Fruit fly (Drosophila melanogaster) whole organism, embryonic: ENCODE results near the gene mRpL40.

Experiments used
- Atf-2 ChIP-seq: fragments of 200-800 bp; sonication (Bioruptor generic); optimal IDR thresholded peaks from 2 replicates; lab custom pipeline; 2016; ENCODE audit warnings: missing biosample characterization, missing genetic modification characterization
- CG11504 ChIP-seq: fragments of 200-800 bp; sonication (Bioruptor generic); optimal IDR thresholded peaks from 3 replicates; lab custom pipeline; 2019; ENCODE audit warnings: missing biosample characterization, mild to moderate bottlenecking, missing genetic modification characterization, moderate library complexity
- CG12071 ChIP-seq: fragments of 200-800 bp; sonication (Bioruptor generic); optimal IDR thresholded peaks from 3 replicates; lab custom pipeline; 2018; ENCODE audit warnings: missing biosample characterization, mild to moderate bottlenecking, missing genetic modification characterization
- CG15479 ChIP-seq: fragments of 200-800 bp; sonication (Bioruptor generic); optimal IDR thresholded peaks from 3 replicates; lab custom pipeline; 2019; ENCODE audit warnings: missing biosample characterization, mild to moderate bottlenecking, missing genetic modification characterization, moderate library complexity
- CG15601 ChIP-seq: fragments of 200-800 bp; sonication (Bioruptor generic); optimal IDR thresholded peaks from 3 replicates; lab custom pipeline; 2019; ENCODE audit warnings: missing biosample characterization, mild to moderate bottlenecking, missing genetic modification characterization, moderate library complexity
- CG1647 ChIP-seq: fragments of 200-800 bp; sonication (Bioruptor generic); optimal IDR thresholded peaks from 3 replicates; lab custom pipeline; 2016; ENCODE audit warnings: missing biosample characterization, missing genetic modification characterization
- CG17912 ChIP-seq: fragments of 200-800 bp; sonication (Bioruptor generic); optimal IDR thresholded peaks from 2 replicates; lab custom pipeline; 2018; ENCODE audit warnings: missing biosample characterization, mild to moderate bottlenecking, missing genetic modification characterization
- CG3838 ChIP-seq: fragments of 200-800 bp; sonication (Bioruptor generic); optimal IDR thresholded peaks from 3 replicates; lab custom pipeline; 2016; ENCODE audit warnings: missing biosample characterization, missing genetic modification characterization
- CG4282 ChIP-seq: fragments of 200-800 bp; sonication (Bioruptor generic); optimal IDR thresholded peaks from 2 replicates; lab custom pipeline; 2016; ENCODE audit warnings: missing biosample characterization, missing genetic modification characterization
- CG6254 ChIP-seq: fragments of 200-800 bp; sonication (Bioruptor generic); optimal IDR thresholded peaks from 3 replicates; lab custom pipeline; 2017; ENCODE audit warnings: mild to moderate bottlenecking, missing biosample characterization, missing genetic modification reagents, missing genetic modification characterization
- CG6683 ChIP-seq: fragments of 200-800 bp; sonication (Bioruptor generic); optimal IDR thresholded peaks from 2 replicates; lab custom pipeline; 2017; ENCODE audit warnings: missing biosample characterization, mild to moderate bottlenecking, missing genetic modification characterization, missing genetic modification reagents
- CG7271 ChIP-seq: fragments of 200-800 bp; sonication (Bioruptor generic); optimal IDR thresholded peaks from 2 replicates; lab custom pipeline; 2018; ENCODE audit warnings: missing biosample characterization, mild to moderate bottlenecking, missing genetic modification characterization, moderate library complexity
- CG7745 ChIP-seq: fragments of 200-800 bp; sonication (Bioruptor generic); optimal IDR thresholded peaks from 2 replicates; lab custom pipeline; 2018; ENCODE audit warnings: missing biosample characterization, mild to moderate bottlenecking, missing genetic modification characterization, moderate library complexity
- CG9437 ChIP-seq: fragments of 200-800 bp; sonication (Bioruptor generic); optimal IDR thresholded peaks from 2 replicates; lab custom pipeline; 2018; ENCODE audit warnings: missing biosample characterization, mild to moderate bottlenecking, missing genetic modification characterization
- CrebB ChIP-seq: fragments of 200-800 bp; sonication (Bioruptor generic); optimal IDR thresholded peaks from 3 replicates; lab custom pipeline; 2018; ENCODE audit warnings: missing biosample characterization, mild to moderate bottlenecking, missing genetic modification characterization
- Dfd ChIP-seq, 2 experiments: fragments of >200 bp; optimal IDR thresholded peaks; 2 replicates each; lab custom pipeline; 2017; ENCODE audit warnings: missing biosample characterization in 2 of 2, missing genetic modification characterization in 2 of 2
- E2f2 ChIP-seq: fragments of 200-800 bp; sonication (Bioruptor generic); IDR thresholded peaks from 2 replicates; pipeline ENCODE4 v1.3.6; 2022; ENCODE audit warnings: missing biosample characterization, missing genetic modification characterization
- Ets97D ChIP-seq: fragments of 200-800 bp; sonication (Bioruptor generic); optimal IDR thresholded peaks from 3 replicates; lab custom pipeline; 2016; ENCODE audit warnings: missing biosample characterization, missing genetic modification characterization
- Hr39 ChIP-seq: fragments of >200 bp; optimal IDR thresholded peaks from 2 replicates; lab custom pipeline; 2017
- Mad ChIP-seq: fragments of 200-800 bp; sonication (Bioruptor generic); optimal IDR thresholded peaks from 2 replicates; lab custom pipeline; 2016; ENCODE audit warnings: missing biosample characterization, missing genetic modification characterization
- Nf-YB ChIP-seq: fragments of 200-800 bp; sonication (Bioruptor generic); optimal IDR thresholded peaks from 3 replicates; lab custom pipeline; 2019; ENCODE audit warnings: missing biosample characterization, mild to moderate bottlenecking, missing genetic modification characterization, moderate library complexity
- Nf-YC ChIP-seq: fragments of 200-800 bp; optimal IDR thresholded peaks from 3 replicates; lab custom pipeline; 2019; ENCODE audit warnings: missing biosample characterization, mild to moderate bottlenecking, missing genetic modification characterization, moderate library complexity
- NfI ChIP-seq: fragments of 200-800 bp; sonication (Bioruptor generic); optimal IDR thresholded peaks from 3 replicates; lab custom pipeline; 2018; ENCODE audit warnings: missing biosample characterization, mild to moderate bottlenecking, missing genetic modification characterization, moderate library complexity
- Ptx1 ChIP-seq: fragments of 200-800 bp; sonication (Bioruptor generic); IDR thresholded peaks from 2 replicates; pipeline ENCODE4 v1.3.6; 2022; ENCODE audit warnings: missing biosample characterization, missing genetic modification characterization
- Sox100B ChIP-seq: fragments of 200-800 bp; sonication (Bioruptor generic); optimal IDR thresholded peaks from 3 replicates; lab custom pipeline; 2018; ENCODE audit warnings: missing biosample characterization, mild to moderate bottlenecking, missing genetic modification characterization
- Vsx1 ChIP-seq: fragments of 200-800 bp; sonication (Bioruptor generic); optimal IDR thresholded peaks from 2 replicates; lab custom pipeline; 2017; ENCODE audit warnings: missing biosample characterization, mild to moderate bottlenecking, missing genetic modification characterization, missing genetic modification reagents
- ci ChIP-seq: fragments of 200-800 bp; sonication (Bioruptor generic); IDR thresholded peaks from 3 replicates; pipeline ENCODE4 v1.3.6; 2022; ENCODE audit warnings: missing biosample characterization, missing genetic modification characterization
- da ChIP-seq: fragments of 200-800 bp; sonication (Bioruptor generic); optimal IDR thresholded peaks from 2 replicates; lab custom pipeline; 2016; ENCODE audit warnings: missing biosample characterization, missing genetic modification characterization
- emc ChIP-seq: fragments of 200-800 bp; sonication (Bioruptor generic); optimal IDR thresholded peaks from 2 replicates; lab custom pipeline; 2016; ENCODE audit warnings: missing biosample characterization, missing genetic modification characterization
- en ChIP-seq: fragments of 200-800 bp; sonication (Bioruptor generic); optimal IDR thresholded peaks from 2 replicates; lab custom pipeline; 2016; ENCODE audit warnings: missing biosample characterization, missing genetic modification characterization
- esg ChIP-seq: fragments of 200-800 bp; sonication (Bioruptor generic); conservative IDR thresholded peaks from 2 replicates; pipeline ENCODE4 v1.3.6; 2022; ENCODE audit warnings: missing biosample characterization, missing genetic modification characterization
- ewg ChIP-seq: fragments of 200-800 bp; sonication (Bioruptor generic); optimal IDR thresholded peaks from 3 replicates; lab custom pipeline; 2017; ENCODE audit warnings: mild to moderate bottlenecking, missing biosample characterization, missing genetic modification reagents, missing genetic modification characterization
- fd64A ChIP-seq: fragments of 200-800 bp; sonication (Bioruptor generic); optimal IDR thresholded peaks from 3 replicates; lab custom pipeline; 2018; ENCODE audit warnings: missing biosample characterization, mild to moderate bottlenecking, missing genetic modification characterization
- fd96Cb ChIP-seq: fragments of 200-800 bp; sonication (Bioruptor generic); optimal IDR thresholded peaks from 2 replicates; lab custom pipeline; 2018; ENCODE audit warnings: missing biosample characterization, mild to moderate bottlenecking, missing genetic modification characterization, moderate library complexity
- gcm ChIP-seq: fragments of 200-800 bp; sonication (Bioruptor generic); optimal IDR thresholded peaks from 2 replicates; lab custom pipeline; 2019; ENCODE audit warnings: missing biosample characterization, mild to moderate bottlenecking, missing genetic modification characterization, moderate library complexity
- gro ChIP-seq: fragments of 200-800 bp; sonication (Bioruptor generic); optimal IDR thresholded peaks from 2 replicates; lab custom pipeline; 2016; ENCODE audit warnings: missing biosample characterization, missing genetic modification characterization
- gsb-n ChIP-seq: fragments of 200-800 bp; sonication (Bioruptor generic); optimal IDR thresholded peaks from 3 replicates; lab custom pipeline; 2018; ENCODE audit warnings: missing biosample characterization, mild to moderate bottlenecking, missing genetic modification characterization
- gt ChIP-seq: fragments of 200-800 bp; sonication (Bioruptor generic); IDR thresholded peaks from 2 replicates; pipeline ENCODE4 v1.3.6; 2022; ENCODE audit warnings: missing biosample characterization, missing genetic modification characterization
- lmd ChIP-seq: fragments of 200-800 bp; sonication (Bioruptor generic); IDR thresholded peaks from 2 replicates; pipeline ENCODE4 v1.3.6; 2022; ENCODE audit warnings: missing biosample characterization, missing genetic modification characterization
- oc ChIP-seq: fragments of 200-800 bp; sonication (Bioruptor generic); optimal IDR thresholded peaks from 2 replicates; lab custom pipeline; 2018; ENCODE audit warnings: missing biosample characterization, mild to moderate bottlenecking, missing genetic modification characterization, moderate library complexity
- pros ChIP-seq: fragments of 200-800 bp; sonication (Bioruptor generic); optimal IDR thresholded peaks from 3 replicates; lab custom pipeline; 2019; ENCODE audit warnings: missing biosample characterization, mild to moderate bottlenecking, missing genetic modification characterization, moderate library complexity
- run ChIP-seq: fragments of 200-800 bp; sonication (Bioruptor generic); optimal IDR thresholded peaks from 3 replicates; lab custom pipeline; 2018; ENCODE audit warnings: missing biosample characterization, mild to moderate bottlenecking, missing genetic modification characterization
- schlank ChIP-seq: fragments of 200-800 bp; sonication (Bioruptor generic); optimal IDR thresholded peaks from 2 replicates; lab custom pipeline; 2018; ENCODE audit warnings: missing biosample characterization, mild to moderate bottlenecking, missing genetic modification characterization
- sens ChIP-seq: fragments of 200-800 bp; sonication (Bioruptor generic); peaks from one replicate; lab custom pipeline; 2016; ENCODE audit warnings: missing biosample characterization, missing genetic modification characterization
- seq ChIP-seq: fragments of 200-800 bp; sonication (Bioruptor generic); IDR thresholded peaks from 2 replicates; pipeline ENCODE4 v1.3.6; 2022; ENCODE audit warnings: missing biosample characterization, missing genetic modification characterization
- sna ChIP-seq: fragments of 200-800 bp; sonication (Bioruptor generic); IDR thresholded peaks from 2 replicates; pipeline ENCODE4 v1.3.6; 2022; ENCODE audit warnings: missing biosample characterization, missing genetic modification characterization; ENCODE audit not compliant: partially characterized antibody
- so ChIP-seq: fragments of 200-800 bp; sonication (Bioruptor generic); IDR thresholded peaks from 3 replicates; pipeline ENCODE4 v1.3.6; 2022; ENCODE audit warnings: missing biosample characterization, missing genetic modification characterization
- sqz ChIP-seq: fragments of 200-800 bp; sonication (Bioruptor generic); optimal IDR thresholded peaks from 3 replicates; lab custom pipeline; 2018; ENCODE audit warnings: missing biosample characterization, mild to moderate bottlenecking, missing genetic modification characterization
- sr ChIP-seq: fragments of 200-800 bp; sonication (Bioruptor generic); IDR thresholded peaks from 3 replicates; pipeline ENCODE4 v1.3.6; 2022; ENCODE audit warnings: missing biosample characterization, missing genetic modification characterization
- tll ChIP-seq, 2 experiments: fragments of 200-800 bp in 1 of 2; fragments of >200 bp in 1 of 2; sonication (Bioruptor generic) in 1 of 2; optimal IDR thresholded peaks; 2 replicates each; lab custom pipeline; 2017 to 2019; ENCODE audit warnings: missing biosample characterization in 2 of 2, missing genetic modification characterization in 2 of 2, mild to moderate bottlenecking in 1 of 2, moderate library complexity in 1 of 2
- zen2 ChIP-seq: fragments of 200-800 bp; sonication (Bioruptor generic); IDR thresholded peaks from 3 replicates; pipeline ENCODE4 v1.3.6; 2022; ENCODE audit warnings: missing biosample characterization, missing genetic modification characterization; ENCODE audit not compliant: partially characterized antibody

mRpL40 gene

dm6 chr3R:11375142-11375541 lies 32.6 kb upstream of the mRpL40 start:
- no peak for TF ChIP-seq CrebB (tag; lab: Kevin White, UChicago)
- no peak for TF ChIP-seq gsb-n
- TF ChIP-seq CG7271, result no peak
- no peak for TF ChIP-seq CG6683 (GFP tag; lab: Kevin White, UChicago)
- TF ChIP-seq da, result no peak
- no peak for TF ChIP-seq CG3838
- no peak for TF ChIP-seq CG11504
- TF ChIP-seq esg, result no peak

- TF ChIP-seq fd96Cb, result no peak
- TF ChIP-seq Mad (GFP tag; lab: Kevin White, UChicago), result no peak
- no peak for TF ChIP-seq lmd (GFP tag; lab: Robert Waterston, UW)
- TF ChIP-seq CG7745, result no peak
- TF ChIP-seq Sox100B (GFP tag; lab: Kevin White, UChicago), result no peak
- TF ChIP-seq Nf-YC (tag; lab: Kevin White, UChicago), result peak; percentile 87
- peak in 1 of 2 experiments; percentile 76 for TF ChIP-seq tll (GFP tag; optimal IDR thresholded peaks at IDR 0.05; lab: Kevin White, UChicago)
- TF ChIP-seq Dfd (GFP tag; optimal IDR thresholded peaks at IDR 0.05; lab: Kevin White, UChicago), result no peak
- TF ChIP-seq en (GFP tag; lab: Kevin White, UChicago), result no peak
- TF ChIP-seq CG15479 (GFP tag; lab: Kevin White, UChicago), result peak; percentile 74
- TF ChIP-seq sr (GFP tag; lab: Robert Waterston, UW), result no peak
- TF ChIP-seq zen2 (GFP tag; lab: Robert Waterston, UW), result no peak
- no peak for TF ChIP-seq emc
- no peak for TF ChIP-seq schlank (tag; lab: Kevin White, UChicago)
- TF ChIP-seq Ptx1 (GFP tag; lab: Robert Waterston, UW), result no peak
- peak; percentile 66 for TF ChIP-seq ewg (GFP tag; lab: Kevin White, UChicago)
- TF ChIP-seq so, result no peak
- peak; percentile 82 for TF ChIP-seq Nf-YB (GFP tag; lab: Kevin White, UChicago)
- TF ChIP-seq Vsx1 (GFP tag; lab: Kevin White, UChicago), result no peak
- no peak for TF ChIP-seq run (tag; lab: Kevin White, UChicago)
- no peak for TF ChIP-seq gt
- TF ChIP-seq CG15601, result no peak
- no peak for TF ChIP-seq CG1647 (GFP tag; lab: Kevin White, UChicago)
- TF ChIP-seq Hr39 (lab: Kevin White, UChicago), result no peak
- TF ChIP-seq gro (GFP tag; lab: Kevin White, UChicago), result no peak
- no peak for TF ChIP-seq CG4282 (GFP tag; lab: Kevin White, UChicago)
- no peak for TF ChIP-seq sens (GFP tag; lab: Kevin White, UChicago)
- TF ChIP-seq gcm, result no peak
- TF ChIP-seq sqz, result peak; percentile 43
- TF ChIP-seq CG6254 (GFP tag; lab: Kevin White, UChicago), result no peak
- TF ChIP-seq CG9437 (GFP tag; lab: Kevin White, UChicago), result no peak
- peak; percentile 16 for TF ChIP-seq oc (tag; lab: Kevin White, UChicago)
- TF ChIP-seq Ets97D (GFP tag; lab: Kevin White, UChicago), result no peak
- no peak for TF ChIP-seq Atf-2
- TF ChIP-seq ci, result 0 out of 3 replicates have a peak, but pooled peaks have one; percentile 33
- TF ChIP-seq sna (GFP tag; lab: Robert Waterston, UW), result no peak
- TF ChIP-seq pros (GFP tag; lab: Kevin White, UChicago), result peak; percentile 100
- peak; percentile 35; the same call in 1 of the 2 replicates for TF ChIP-seq seq (GFP tag; lab: Robert Waterston, UW)
- no peak for TF ChIP-seq CG12071 (GFP tag; lab: Kevin White, UChicago)
- TF ChIP-seq NfI (GFP tag; lab: Kevin White, UChicago), result no peak
- no peak for TF ChIP-seq fd64A (GFP tag; lab: Kevin White, UChicago)
- no peak for TF ChIP-seq CG17912 (GFP tag; lab: Kevin White, UChicago)
- no peak for TF ChIP-seq E2f2 (GFP tag; lab: Robert Waterston, UW)
Measured at dm6 chr3R:11378564-11379112, 29.1 kb upstream of the mRpL40 start.
